Fruit fly (Drosophila melanogaster) whole organism, pupa: Measurements from ENCODE around the gene CG31371.

Experiments
- CG10348 ChIP-seq: fragments of 200-800 bp; sonication (Bioruptor generic); IDR thresholded peaks from 2 replicates; pipeline ENCODE4 v1.3.6; 2022; ENCODE audit warnings: missing biosample characterization, missing genetic modification characterization
- CG12605 ChIP-seq: fragments of 200-800 bp; sonication (Bioruptor generic); IDR thresholded peaks from 2 replicates; pipeline ENCODE4 v1.3.6; 2022; ENCODE audit warnings: missing biosample characterization, missing genetic modification characterization
- CG13204 ChIP-seq: fragments of 200-800 bp; sonication (Bioruptor generic); optimal IDR thresholded peaks from 2 replicates; lab custom pipeline; 2018; ENCODE audit warnings: missing biosample characterization, mild to moderate bottlenecking, missing genetic modification characterization, moderate library complexity
- CG14655 ChIP-seq: fragments of 200-800 bp; sonication (Bioruptor generic); optimal IDR thresholded peaks from 3 replicates; lab custom pipeline; 2017; ENCODE audit warnings: mild to moderate bottlenecking, missing biosample characterization, missing genetic modification reagents, missing genetic modification characterization
- CG15710 ChIP-seq: fragments of 200-800 bp; sonication (Bioruptor generic); optimal IDR thresholded peaks from 2 replicates; lab custom pipeline; 2018; ENCODE audit warnings: missing biosample characterization, mild to moderate bottlenecking, missing genetic modification characterization, moderate library complexity
- CG17806 ChIP-seq: fragments of 200-800 bp; sonication (Bioruptor generic); optimal IDR thresholded peaks from 2 replicates; lab custom pipeline; 2018; ENCODE audit warnings: missing biosample characterization, mild to moderate bottlenecking, missing genetic modification characterization, moderate library complexity
- CG32121 ChIP-seq: fragments of 200-800 bp; sonication (Bioruptor generic); IDR thresholded peaks from 2 replicates; pipeline ENCODE4 v1.3.6; 2022; ENCODE audit warnings: missing biosample characterization, missing genetic modification characterization
- CG34367 ChIP-seq: fragments of 200-800 bp; sonication (Bioruptor generic); optimal IDR thresholded peaks from 2 replicates; lab custom pipeline; 2018; ENCODE audit warnings: missing biosample characterization, mild to moderate bottlenecking, missing genetic modification characterization
- CG4496 ChIP-seq: fragments of 200-800 bp; sonication (Bioruptor generic); IDR thresholded peaks from 3 replicates; pipeline ENCODE4 v1.3.6; 2022; ENCODE audit warnings: missing biosample characterization, missing genetic modification characterization
- CG8159 ChIP-seq: fragments of 200-800 bp; sonication (Bioruptor generic); optimal IDR thresholded peaks from 3 replicates; lab custom pipeline; 2018; ENCODE audit warnings: missing biosample characterization, mild to moderate bottlenecking, missing genetic modification characterization, moderate library complexity
- CG8301 ChIP-seq: fragments of 200-800 bp; sonication (Bioruptor generic); optimal IDR thresholded peaks from 2 replicates; lab custom pipeline; 2018; ENCODE audit warnings: missing biosample characterization, mild to moderate bottlenecking, missing genetic modification characterization
- CG9948 ChIP-seq: fragments of 200-800 bp; sonication (Bioruptor generic); optimal IDR thresholded peaks from 2 replicates; lab custom pipeline; 2018; ENCODE audit warnings: missing biosample characterization, mild to moderate bottlenecking, missing genetic modification characterization, moderate library complexity
- D1 ChIP-seq: fragments of 200-800 bp; sonication (Bioruptor generic); optimal IDR thresholded peaks from 2 replicates; lab custom pipeline; 2018; ENCODE audit warnings: missing biosample characterization, mild to moderate bottlenecking, missing genetic modification characterization, moderate library complexity
- EcR ChIP-seq: fragments of 200-800 bp; sonication (Bioruptor generic); optimal IDR thresholded peaks from 3 replicates; lab custom pipeline; 2019; ENCODE audit warnings: missing biosample characterization, missing genetic modification characterization, mild to moderate bottlenecking, moderate library complexity, missing genetic modification reagents
- Ets98B ChIP-seq: fragments of 200-800 bp; sonication (Bioruptor generic); IDR thresholded peaks from 2 replicates; pipeline ENCODE4 v1.3.6; 2022; ENCODE audit warnings: missing biosample characterization, missing genetic modification characterization
- Pif1A ChIP-seq: fragments of 200-800 bp; sonication (Bioruptor generic); optimal IDR thresholded peaks from 3 replicates; lab custom pipeline; 2016; ENCODE audit warnings: missing biosample characterization, missing genetic modification characterization
- Pif1B ChIP-seq: fragments of 200-800 bp; sonication (Bioruptor generic); optimal IDR thresholded peaks from 3 replicates; lab custom pipeline; 2016; ENCODE audit warnings: missing biosample characterization, missing genetic modification characterization
- Snoo ChIP-seq: fragments of 200-800 bp; sonication (Bioruptor generic); optimal IDR thresholded peaks from 3 replicates; lab custom pipeline; 2017; ENCODE audit warnings: missing biosample characterization, mild to moderate bottlenecking, missing genetic modification characterization, inconsistent platforms
- fd96Ca ChIP-seq: fragments of 200-800 bp; sonication (Bioruptor generic); IDR thresholded peaks from 3 replicates; pipeline ENCODE4 v1.3.6; 2022; ENCODE audit warnings: missing biosample characterization, missing genetic modification characterization
- gl ChIP-seq: fragments of 200-800 bp; sonication (Bioruptor generic); optimal IDR thresholded peaks from 2 replicates; lab custom pipeline; 2018; ENCODE audit warnings: missing biosample characterization, mild to moderate bottlenecking, missing genetic modification characterization
- rn ChIP-seq: fragments of 200-800 bp; sonication (Bioruptor generic); IDR thresholded peaks from 2 replicates; pipeline ENCODE4 v1.3.6; 2022; ENCODE audit warnings: missing biosample characterization, missing genetic modification characterization

CG31371 gene

DNA sequence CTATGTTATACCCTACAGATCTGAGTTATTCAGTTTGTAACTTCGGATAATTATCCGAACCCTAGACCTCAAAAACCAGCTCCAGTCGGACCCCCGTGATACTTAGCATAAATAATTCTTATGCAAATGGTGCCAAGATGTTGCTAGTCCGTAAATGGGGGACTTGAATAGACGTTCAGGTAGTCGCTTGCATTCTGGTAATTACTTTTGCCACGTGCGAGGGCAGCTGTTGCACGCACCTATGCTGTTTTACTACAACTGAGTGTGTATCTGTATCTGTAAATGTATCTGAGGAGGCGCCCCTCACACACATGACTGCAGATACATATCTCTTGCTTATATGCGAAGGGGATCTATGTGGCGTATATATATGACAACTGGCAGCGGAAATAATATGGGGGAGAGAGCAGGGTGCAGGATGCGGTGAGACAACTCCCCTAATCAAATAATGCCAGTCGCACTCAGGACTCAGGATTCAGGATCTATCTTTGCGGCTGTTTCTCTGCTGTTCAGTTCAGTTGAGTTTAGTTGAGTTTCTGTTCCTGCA, 28.6 kb downstream of the CG31371 start:
- TF ChIP-seq CG9948 (tag; lab: Kevin White, UChicago), result no peak
- no peak for TF ChIP-seq CG17806 (tag; lab: Kevin White, UChicago)

DNA sequence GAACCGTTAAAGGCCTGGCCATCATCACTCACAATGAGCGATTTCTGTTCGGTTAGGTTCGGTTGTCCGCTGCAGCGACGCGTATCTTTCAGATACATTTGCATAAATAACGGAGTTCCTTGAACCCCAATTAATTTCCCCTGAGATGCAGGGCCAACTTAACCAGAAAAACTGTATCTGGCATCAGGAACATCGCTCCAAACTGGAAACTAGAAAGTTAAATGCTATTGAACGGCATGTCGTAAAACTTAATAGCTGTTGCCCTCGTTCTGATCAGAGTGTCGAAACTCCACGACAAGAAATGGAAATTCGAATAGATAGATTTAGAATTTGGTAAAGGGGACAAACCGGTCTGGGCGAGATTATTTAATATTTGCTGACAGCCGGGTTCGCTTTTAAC, 31.0 kb downstream of the CG31371 start:
- no peak for TF ChIP-seq CG4496
- TF ChIP-seq EcR, result peak; percentile 59
- TF ChIP-seq fd96Ca (GFP tag; lab: Robert Waterston, UW), result no peak
- no peak for TF ChIP-seq CG8301 (tag; lab: Kevin White, UChicago)
- TF ChIP-seq CG12605 (GFP tag; lab: Robert Waterston, UW), result no peak

DNA sequence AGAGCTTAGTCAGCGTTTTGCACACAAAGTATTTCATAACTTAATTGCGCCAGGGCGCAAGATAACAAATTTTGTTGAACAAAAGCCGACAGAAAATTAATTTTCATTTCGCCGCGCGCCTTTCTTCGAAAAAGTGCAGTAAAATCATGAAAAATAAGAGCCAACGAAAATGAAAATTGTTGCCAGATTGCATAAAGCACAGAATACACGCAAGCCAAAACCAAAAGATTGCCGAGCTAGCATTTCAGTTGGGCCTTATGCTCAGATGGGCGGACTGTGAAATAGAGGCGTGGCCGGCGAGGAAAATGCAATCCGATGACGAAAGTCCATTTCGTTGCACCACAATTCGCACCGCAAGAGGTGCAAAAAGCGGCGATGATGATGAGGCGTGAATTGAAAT, 32.6 kb downstream of the CG31371 start:
- TF ChIP-seq Snoo, result no peak
- no peak for TF ChIP-seq CG13204 (GFP tag; lab: Kevin White, UChicago)
- TF ChIP-seq D1 (tag; lab: Kevin White, UChicago), result no peak
- no peak for TF ChIP-seq CG8301 (tag; lab: Kevin White, UChicago)
- TF ChIP-seq CG12605 (GFP tag; lab: Robert Waterston, UW), result no peak

- TF ChIP-seq fd96Ca (GFP tag; lab: Robert Waterston, UW) (no peak), CG32121 (GFP tag; lab: Robert Waterston, UW) (no peak), CG8159 (no peak), CG17806 (tag; lab: Kevin White, UChicago) (no peak), Pif1A (GFP tag; lab: Kevin White, UChicago) (no peak), CG12605 (GFP tag; lab: Robert Waterston, UW) (no peak), CG10348 (GFP tag; lab: Robert Waterston, UW) (no peak), D1 (tag; lab: Kevin White, UChicago) (no peak), Ets98B (GFP tag; lab: Robert Waterston, UW) (no peak), gl (tag; lab: Kevin White, UChicago) (no peak), CG8301 (tag; lab: Kevin White, UChicago) (no peak), CG13204 (GFP tag; lab: Kevin White, UChicago) (no peak), CG15710 (tag; lab: Kevin White, UChicago) (no peak), CG9948 (tag; lab: Kevin White, UChicago) (no peak), Snoo (no peak), CG14655 (no peak)
These were observed 36.2 kb downstream of the CG31371 start for dm6 chr3R:30467062-30467461.

DNA sequence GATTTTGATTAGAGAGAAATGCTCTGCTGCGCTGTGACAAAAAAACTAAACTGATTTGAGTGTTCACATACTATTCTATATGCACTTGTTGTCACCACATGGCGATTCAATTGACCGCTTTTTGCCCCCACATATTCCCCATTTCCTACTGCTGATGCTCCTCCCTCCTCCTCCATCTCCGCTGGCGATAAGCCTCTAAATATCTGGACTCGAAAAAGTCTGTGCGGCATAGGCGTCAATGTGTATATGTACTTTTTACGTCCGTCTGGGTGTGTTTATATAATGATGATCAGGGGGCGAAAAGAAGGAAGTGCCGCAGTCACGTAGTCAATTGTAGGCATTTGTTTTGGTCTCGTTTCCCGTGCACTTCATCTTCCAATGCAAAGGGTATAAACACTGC, 36.8 kb downstream of the CG31371 start:
- TF ChIP-seq CG12605 (GFP tag; lab: Robert Waterston, UW) (no peak), CG15710 (tag; lab: Kevin White, UChicago) (no peak), rn (GFP tag; lab: Robert Waterston, UW) (no peak), CG10348 (GFP tag; lab: Robert Waterston, UW) (no peak), EcR (no peak), gl (tag; lab: Kevin White, UChicago) (no peak), fd96Ca (GFP tag; lab: Robert Waterston, UW) (peak; percentile 38; the same call in 1 of the 3 replicates), CG4496 (peak; percentile 14; the same call in 1 of the 3 replicates), Ets98B (GFP tag; lab: Robert Waterston, UW) (no peak), Pif1A (GFP tag; lab: Kevin White, UChicago) (no peak), Pif1B (no peak), CG34367 (no peak)

DNA sequence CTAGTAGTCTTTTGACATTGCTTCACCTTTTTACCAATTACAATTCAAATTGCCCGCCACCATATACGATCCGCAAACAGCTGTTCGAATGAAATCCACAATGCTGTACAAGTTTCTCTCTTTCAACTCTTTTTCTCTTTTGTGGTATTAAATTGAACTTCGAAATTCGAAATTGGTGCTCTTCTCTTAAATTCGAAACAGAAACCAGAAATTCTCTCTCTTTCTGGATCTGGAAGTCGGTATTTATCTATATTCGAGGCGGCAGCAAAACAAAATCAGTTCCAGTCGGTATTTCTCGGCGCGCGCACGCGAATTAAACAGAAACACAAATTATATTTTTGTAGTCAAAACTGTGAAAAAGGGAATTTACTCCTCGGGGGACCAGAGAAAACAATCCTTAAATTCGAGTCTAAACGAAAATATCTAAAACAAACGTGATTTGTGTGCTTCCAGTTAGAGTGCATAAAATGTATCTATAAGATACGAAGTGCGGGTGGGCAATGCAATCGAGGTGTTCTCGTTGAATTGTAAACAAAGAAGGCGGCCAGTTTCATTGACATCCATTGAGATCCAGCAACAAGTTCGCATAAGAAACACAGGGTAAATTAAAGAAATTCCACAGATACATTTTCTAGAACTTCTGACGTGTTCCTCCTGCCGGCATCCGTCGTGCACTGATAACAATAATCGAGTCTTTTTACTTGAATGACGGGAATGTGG, 37.4 kb downstream of the CG31371 start, which contains the start of gene PH4alphaEFB:
Gene PH4alphaEFB (plus strand): TSS at position 276 of the 720 bp plus-strand sequence.
- peak; percentile 72 for TF ChIP-seq EcR
- no peak for TF ChIP-seq CG4496
- TF ChIP-seq Snoo, result no peak
- TF ChIP-seq gl (tag; lab: Kevin White, UChicago), result peak; percentile 1
- TF ChIP-seq CG12605 (GFP tag; lab: Robert Waterston, UW), result peak; percentile 53; the same call in 1 of the 2 replicates

dm6 chr3R:30464244-30464643, 39.1 kb downstream of the CG31371 start:
- TF ChIP-seq CG32121 (GFP tag; lab: Robert Waterston, UW) (no peak), CG10348 (GFP tag; lab: Robert Waterston, UW) (no peak), CG13204 (GFP tag; lab: Kevin White, UChicago) (no peak), CG8159 (no peak), CG17806 (tag; lab: Kevin White, UChicago) (no peak), Pif1A (GFP tag; lab: Kevin White, UChicago) (no peak), CG4496 (no peak), CG34367 (no peak)
